Fruit fly (Drosophila melanogaster) whole organism, wandering third instar larva: Measurements from ENCODE around the gene Gmd.
A peak's percentile ranks its signal among the peaks of the same experiment; 100 is the strongest.

ENCODE experiments used
- Abd-B ChIP-seq: fragments of >200 bp; optimal IDR thresholded peaks from 2 replicates; lab custom pipeline; 2017; ENCODE audit warnings: missing biosample characterization, missing genetic modification characterization
- CG32264 ChIP-seq: fragments of 200-800 bp; sonication (Bioruptor generic); optimal IDR thresholded peaks from 2 replicates; lab custom pipeline; 2016; ENCODE audit warnings: missing biosample characterization, missing genetic modification characterization
- CG9705 ChIP-seq: fragments of 200-800 bp; sonication (Bioruptor generic); optimal IDR thresholded peaks from 2 replicates; lab custom pipeline; 2018; ENCODE audit warnings: missing biosample characterization, mild to moderate bottlenecking, missing genetic modification characterization
- CrebA ChIP-seq: fragments of 200-800 bp; sonication (Bioruptor generic); optimal IDR thresholded peaks from 2 replicates; lab custom pipeline; 2016; ENCODE audit warnings: missing biosample characterization, mild to moderate bottlenecking, missing genetic modification characterization, borderline replicate concordance
- Dfd ChIP-seq: fragments of >200 bp; optimal IDR thresholded peaks from 2 replicates; lab custom pipeline; 2017; ENCODE audit warnings: missing biosample characterization, missing genetic modification characterization
- Dif ChIP-seq: fragments of 200-275, 200-300 bp; sonication (Bioruptor generic); optimal IDR thresholded peaks from 2 replicates; lab custom pipeline; 2018; ENCODE audit warnings: missing biosample characterization, missing genetic modification characterization; ENCODE audit not compliant: partially characterized antibody
- GATAd ChIP-seq: sonication (Bioruptor generic); optimal IDR thresholded peaks from 2 replicates; lab custom pipeline; 2016; ENCODE audit warnings: missing biosample characterization, missing genetic modification characterization
- HLH106 ChIP-seq: fragments of 200-800 bp; optimal IDR thresholded peaks from 3 replicates; lab custom pipeline; 2019; ENCODE audit warnings: missing biosample characterization, mild to moderate bottlenecking, missing genetic modification characterization, moderate library complexity
- Hnf4 ChIP-seq: fragments of 200-800 bp; sonication (Bioruptor generic); optimal IDR thresholded peaks from 2 replicates; lab custom pipeline; 2016; ENCODE audit warnings: missing biosample characterization, mild to moderate bottlenecking, missing genetic modification characterization
- Hr78 ChIP-seq: fragments of >200 bp; optimal IDR thresholded peaks from 2 replicates; lab custom pipeline; 2017; ENCODE audit warnings: missing biosample characterization, missing genetic modification characterization
- Hr83 ChIP-seq: fragments of 200-300 bp; sonication (Bioruptor generic); optimal IDR thresholded peaks from 2 replicates; lab custom pipeline; 2016; ENCODE audit warnings: missing biosample characterization, mild to moderate bottlenecking, missing genetic modification characterization, moderate library complexity; ENCODE audit not compliant: poor library complexity, severe bottlenecking
- Jra ChIP-seq: sonication (Bioruptor generic); optimal IDR thresholded peaks from 2 replicates; lab custom pipeline; 2016; ENCODE audit warnings: missing biosample characterization, missing genetic modification characterization
- Mio ChIP-seq: sonication (Bioruptor generic); optimal IDR thresholded peaks from 2 replicates; lab custom pipeline; 2016; ENCODE audit warnings: missing biosample characterization, missing genetic modification characterization
- Myc ChIP-seq: fragments of >200 bp; optimal IDR thresholded peaks from 2 replicates; lab custom pipeline; 2017
- OdsH ChIP-seq: fragments of 200-800 bp; sonication (Bioruptor generic); optimal IDR thresholded peaks from 2 replicates; lab custom pipeline; 2016; ENCODE audit warnings: missing biosample characterization, mild to moderate bottlenecking, missing genetic modification characterization
- Rel ChIP-seq, 2 experiments: fragments of 200-800 bp; sonication (Bioruptor generic) in 1 of 2; optimal IDR thresholded peaks; 2 replicates in 1 of 2; 3 replicates in 1 of 2; lab custom pipeline; 2016 to 2019; ENCODE audit warnings: mild to moderate bottlenecking in 2 of 2, missing biosample characterization in 2 of 2, missing genetic modification characterization in 2 of 2, moderate library complexity in 1 of 2
- Sp1 ChIP-seq: fragments of 200-800 bp; sonication (Bioruptor generic); optimal IDR thresholded peaks from 3 replicates; lab custom pipeline; 2019; ENCODE audit warnings: missing biosample characterization, mild to moderate bottlenecking, missing genetic modification characterization, moderate library complexity
- Vsx2 ChIP-seq: fragments of 200-300, 225-300 bp; sonication (Bioruptor generic); optimal IDR thresholded peaks from 2 replicates; lab custom pipeline; 2018; ENCODE audit warnings: missing biosample characterization, missing genetic modification characterization; ENCODE audit not compliant: partially characterized antibody
- br ChIP-seq: fragments of 200-800 bp; sonication (Bioruptor generic); optimal IDR thresholded peaks from 2 replicates; lab custom pipeline; 2016; ENCODE audit warnings: missing biosample characterization, missing genetic modification characterization
- dl ChIP-seq, 2 experiments: fragments of 175-275, 200-275 bp in 1 of 2; fragments of 200-275 bp in 1 of 2; sonication (Bioruptor generic); optimal IDR thresholded peaks; lab custom pipeline; 2018; ENCODE audit warnings: mild to moderate bottlenecking in 2 of 2, missing biosample characterization in 2 of 2, missing genetic modification characterization in 2 of 2, moderate library complexity in 2 of 2; ENCODE audit not compliant: partially characterized antibody in 2 of 2, insufficient read depth in 1 of 2
- dsf ChIP-seq: sonication (Bioruptor generic); optimal IDR thresholded peaks from 2 replicates; lab custom pipeline; 2016; ENCODE audit warnings: missing biosample characterization, missing genetic modification characterization, borderline replicate concordance
- ey ChIP-seq: fragments of 200-800 bp; sonication (Bioruptor generic); optimal IDR thresholded peaks from 2 replicates; lab custom pipeline; 2016; ENCODE audit warnings: missing biosample characterization, missing genetic modification characterization
- foxo ChIP-seq, 2 experiments: fragments of 200-800 bp; sonication (Bioruptor generic); optimal IDR thresholded peaks; 2 replicates in 1 of 2; 3 replicates in 1 of 2; lab custom pipeline; 2016 to 2017; ENCODE audit warnings: missing biosample characterization in 2 of 2, missing genetic modification characterization in 2 of 2
- fru ChIP-seq: fragments of 200-800 bp; sonication (Bioruptor generic); optimal IDR thresholded peaks from 3 replicates; lab custom pipeline; 2016; ENCODE audit warnings: missing biosample characterization, mild to moderate bottlenecking, missing genetic modification characterization
- h ChIP-seq: fragments of 200-800 bp; sonication (Bioruptor generic); optimal IDR thresholded peaks from 3 replicates; lab custom pipeline; 2016; ENCODE audit warnings: missing biosample characterization, mild to moderate bottlenecking, missing genetic modification characterization
- jim ChIP-seq: fragments of 175-275, 200-325 bp; sonication (Bioruptor generic); optimal IDR thresholded peaks from 2 replicates; lab custom pipeline; 2016; ENCODE audit warnings: missing biosample characterization, mild to moderate bottlenecking, missing genetic modification characterization
- lola ChIP-seq: fragments of >200 bp; optimal IDR thresholded peaks from 2 replicates; lab custom pipeline; 2017; ENCODE audit warnings: missing biosample characterization, missing genetic modification characterization
- pan ChIP-seq: fragments of >200 bp; optimal IDR thresholded peaks from 2 replicates; lab custom pipeline; 2017
- psq ChIP-seq: fragments of 200-800 bp; sonication (Bioruptor generic); optimal IDR thresholded peaks from 3 replicates; lab custom pipeline; 2017; ENCODE audit warnings: missing biosample characterization, mild to moderate bottlenecking, missing genetic modification characterization, moderate library complexity
- rgr ChIP-seq: fragments of 200-800 bp; sonication (Bioruptor generic); optimal IDR thresholded peaks from 3 replicates; lab custom pipeline; 2016; ENCODE audit warnings: missing biosample characterization, mild to moderate bottlenecking, missing genetic modification characterization
- sage ChIP-seq: fragments of 200-800 bp; sonication (Bioruptor generic); optimal IDR thresholded peaks from 2 replicates; lab custom pipeline; 2016; ENCODE audit warnings: missing biosample characterization, mild to moderate bottlenecking, missing genetic modification characterization
- sv ChIP-seq: fragments of 200-800 bp; sonication (Bioruptor generic); optimal IDR thresholded peaks from 3 replicates; lab custom pipeline; 2016; ENCODE audit warnings: missing biosample characterization, missing genetic modification characterization
- tai ChIP-seq: sonication (Bioruptor generic); optimal IDR thresholded peaks from 2 replicates; lab custom pipeline; 2016; ENCODE audit warnings: missing biosample characterization, missing genetic modification characterization
- usp ChIP-seq: fragments of >200 bp; optimal IDR thresholded peaks from 2 replicates; lab custom pipeline; 2017; ENCODE audit warnings: missing biosample characterization, missing genetic modification characterization
- woc ChIP-seq: sonication (Bioruptor generic); optimal IDR thresholded peaks from 2 replicates; lab custom pipeline; 2016; ENCODE audit warnings: missing biosample characterization, mild to moderate bottlenecking, missing genetic modification characterization

Gmd gene

dm6 chr2L:4971329-4971798 lies 5.5 kb downstream of the Gmd start, which contains the start of gene CG14043:
Gene CG14043, plus strand, starts transcription at chr2L:4971702.
- no peak for TF ChIP-seq Jra (GFP tag; lab: Kevin White, UChicago)
- TF ChIP-seq sage (GFP tag; lab: Kevin White, UChicago): no peak
- TF ChIP-seq HLH106 (tag; lab: Kevin White, UChicago): peak; percentile 2
- TF ChIP-seq pan (lab: Kevin White, UChicago): no peak
- TF ChIP-seq Myc (lab: Kevin White, UChicago): peak; percentile 46
- no peak for TF ChIP-seq Hr78 (GFP tag; lab: Kevin White, UChicago)
- no peak for TF ChIP-seq tai
- TF ChIP-seq dsf (GFP tag; lab: Kevin White, UChicago): no peak
- no peak for TF ChIP-seq usp (GFP tag; lab: Kevin White, UChicago)
- TF ChIP-seq Rel (GFP tag; optimal IDR thresholded peaks at IDR 0.05; lab: Kevin White, UChicago): no peak
- TF ChIP-seq Rel (tag; optimal IDR thresholded peaks at IDR 0.05; lab: Kevin White, UChicago): peak; percentile 51
- no peak for TF ChIP-seq foxo (GFP tag; optimal IDR thresholded peaks at IDR 0.05; lab: Kevin White, UChicago)

- TF ChIP-seq Myc (lab: Kevin White, UChicago): peak; percentile 1
- TF ChIP-seq Hnf4: no peak
- no peak for TF ChIP-seq dl (GFP tag; optimal IDR thresholded peaks at IDR 0.05; lab: Kevin White, UChicago; ENCODE audit: insufficient read depth in 1 of 2, partially characterized antibody in 2 of 2)
- TF ChIP-seq woc (GFP tag; lab: Kevin White, UChicago): no peak
- TF ChIP-seq psq (GFP tag; lab: Kevin White, UChicago): no peak
- no peak for TF ChIP-seq OdsH
These were observed 8.1 kb downstream of the Gmd start, which contains the start of the genes Scox and Polr1C for dm6 chr2L:4968767-4969166. Gene Scox, minus strand, starts transcription at chr2L:4968935. Gene Polr1C, plus strand, starts transcription at chr2L:4969004.

dm6 chr2L:4967511-4967910 lies 9.3 kb downstream of the Gmd start, which contains the start of gene eIF3i:
Gene eIF3i, minus strand, starts transcription at chr2L:4967775.
- TF ChIP-seq dl (GFP tag; optimal IDR thresholded peaks at IDR 0.05; lab: Kevin White, UChicago; ENCODE audit: insufficient read depth in 1 of 2, partially characterized antibody in 2 of 2): no peak
- no peak for TF ChIP-seq Dif
- no peak for TF ChIP-seq sv
- TF ChIP-seq lola (GFP tag; lab: Kevin White, UChicago): no peak
- no peak for TF ChIP-seq usp (GFP tag; lab: Kevin White, UChicago)
- no peak for TF ChIP-seq jim (GFP tag; lab: Kevin White, UChicago)
- TF ChIP-seq woc (GFP tag; lab: Kevin White, UChicago): no peak
- TF ChIP-seq h (GFP tag; lab: Kevin White, UChicago): no peak
- TF ChIP-seq OdsH: no peak
- TF ChIP-seq psq (GFP tag; lab: Kevin White, UChicago): no peak
- TF ChIP-seq Dfd: no peak

dm6 chr2L:4965923-4966322 lies 10.9 kb downstream of the Gmd start:
- TF ChIP-seq sv (no peak), rgr (GFP tag; lab: Kevin White, UChicago) (no peak), Hr83 (GFP tag; lab: Kevin White, UChicago) (no peak), CG9705 (GFP tag; lab: Kevin White, UChicago) (no peak), HLH106 (tag; lab: Kevin White, UChicago) (no peak), ey (GFP tag; lab: Kevin White, UChicago) (no peak), Vsx2 (GFP tag; lab: Kevin White, UChicago) (no peak), foxo (GFP tag; optimal IDR thresholded peaks at IDR 0.05; lab: Kevin White, UChicago) (no peak), Myc (lab: Kevin White, UChicago) (no peak), CrebA (GFP tag; lab: Kevin White, UChicago) (no peak), Rel (GFP tag; optimal IDR thresholded peaks at IDR 0.05; lab: Kevin White, UChicago) (no peak), Rel (tag; optimal IDR thresholded peaks at IDR 0.05; lab: Kevin White, UChicago) (no peak), sage (GFP tag; lab: Kevin White, UChicago) (no peak), Hr78 (GFP tag; lab: Kevin White, UChicago) (no peak), CG32264 (GFP tag; lab: Kevin White, UChicago) (no peak), Dfd (no peak), Abd-B (GFP tag; lab: Kevin White, UChicago) (no peak), woc (GFP tag; lab: Kevin White, UChicago) (no peak), usp (GFP tag; lab: Kevin White, UChicago) (no peak)

- TF ChIP-seq fru (GFP tag; lab: Kevin White, UChicago) (no peak), sv (no peak), Hnf4 (no peak), usp (GFP tag; lab: Kevin White, UChicago) (no peak), dsf (GFP tag; lab: Kevin White, UChicago) (no peak), Hr78 (GFP tag; lab: Kevin White, UChicago) (no peak), Mio (GFP tag; lab: Kevin White, UChicago) (no peak), CrebA (GFP tag; lab: Kevin White, UChicago) (no peak), dl (GFP tag; optimal IDR thresholded peaks at IDR 0.05; lab: Kevin White, UChicago; ENCODE audit: insufficient read depth in 1 of 2, partially characterized antibody in 2 of 2) (no peak), OdsH (peak; percentile 24), Rel (GFP tag; optimal IDR thresholded peaks at IDR 0.05; lab: Kevin White, UChicago) (no peak), Rel (tag; optimal IDR thresholded peaks at IDR 0.05; lab: Kevin White, UChicago) (no peak), GATAd (no peak), Myc (lab: Kevin White, UChicago) (peak; percentile 88), pan (lab: Kevin White, UChicago) (no peak), br (GFP tag; lab: Kevin White, UChicago) (no peak), Vsx2 (GFP tag; lab: Kevin White, UChicago) (no peak), sage (GFP tag; lab: Kevin White, UChicago) (no peak), Sp1 (GFP tag; lab: Kevin White, UChicago) (no peak), ey (GFP tag; lab: Kevin White, UChicago) (no peak), lola (GFP tag; lab: Kevin White, UChicago) (no peak), CG32264 (GFP tag; lab: Kevin White, UChicago) (no peak), woc (GFP tag; lab: Kevin White, UChicago) (no peak), Hr83 (GFP tag; lab: Kevin White, UChicago) (no peak), foxo (GFP tag; optimal IDR thresholded peaks at IDR 0.05; lab: Kevin White, UChicago) (no peak)
These were observed 11.4 kb downstream of the Gmd start, which contains the start of gene CG34125 for dm6 chr2L:4965420-4965819. Gene CG34125, plus strand, starts transcription at chr2L:4965673.
